Worm (Caenorhabditis elegans): ENCODE measurements around the gene osgn-1.

ce11 chrIV:4173789-4174188 is 33.4 kb upstream of the osgn-1 start, which contains the start of gene rnp-3:
- TF ChIP-seq him-1 (tag; optimal IDR thresholded peaks at IDR 0.05) (no peak), W03F9.2 (tag; optimal IDR thresholded peaks at IDR 0.05) (no peak)
